Fruit fly (Drosophila melanogaster) whole organism, prepupa: ENCODE data around the gene gd.

Source experiments
- Blimp-1 ChIP-seq: fragments of 200-800 bp; sonication (Bioruptor generic); optimal IDR thresholded peaks from 3 replicates; lab custom pipeline; 2017; ENCODE audit warnings: missing biosample characterization, missing genetic modification characterization, mild to moderate bottlenecking, moderate library complexity, missing genetic modification reagents
- CG10631 ChIP-seq: fragments of 200-800 bp; sonication (Bioruptor generic); optimal IDR thresholded peaks from 2 replicates; lab custom pipeline; 2016; ENCODE audit warnings: missing biosample characterization, missing genetic modification characterization
- CG10669 ChIP-seq: fragments of 200-800 bp; sonication (Bioruptor generic); optimal IDR thresholded peaks from 3 replicates; lab custom pipeline; 2018; ENCODE audit warnings: missing biosample characterization, mild to moderate bottlenecking, missing genetic modification characterization, moderate library complexity
- CG11294 ChIP-seq: fragments of 200-800 bp; sonication (Bioruptor generic); IDR thresholded peaks from 2 replicates; pipeline ENCODE4 v1.3.6; 2022; ENCODE audit warnings: missing biosample characterization, missing genetic modification characterization
- CG15336 ChIP-seq: fragments of 200-800 bp; sonication (Bioruptor generic); IDR thresholded peaks from 2 replicates; pipeline ENCODE4 v1.3.6; 2022; ENCODE audit warnings: missing biosample characterization, missing genetic modification characterization
- CG1621 ChIP-seq: fragments of 200-800 bp; sonication (Bioruptor generic); optimal IDR thresholded peaks from 3 replicates; lab custom pipeline; 2018; ENCODE audit warnings: missing biosample characterization, mild to moderate bottlenecking, missing genetic modification characterization
- CG3032 ChIP-seq: fragments of 200-800 bp; optimal IDR thresholded peaks from 2 replicates; lab custom pipeline; 2019; ENCODE audit warnings: missing biosample characterization, mild to moderate bottlenecking, missing genetic modification characterization, moderate library complexity
- CG31627 ChIP-seq: fragments of 200-800 bp; sonication (Bioruptor generic); optimal IDR thresholded peaks from 3 replicates; lab custom pipeline; 2016; ENCODE audit warnings: missing biosample characterization, missing genetic modification characterization
- CG32006 ChIP-seq: fragments of 200-800 bp; sonication (Bioruptor generic); optimal IDR thresholded peaks from 3 replicates; lab custom pipeline; 2017; ENCODE audit warnings: missing biosample characterization, mild to moderate bottlenecking, missing genetic modification characterization
- CG4318 ChIP-seq: fragments of 200-800 bp; sonication (Bioruptor generic); optimal IDR thresholded peaks from 3 replicates; lab custom pipeline; 2017; ENCODE audit warnings: missing biosample characterization, mild to moderate bottlenecking, missing genetic modification characterization
- CG6163 ChIP-seq: fragments of 200-800 bp; sonication (Bioruptor generic); IDR thresholded peaks from 3 replicates; pipeline ENCODE4 v1.3.6; 2022; ENCODE audit warnings: missing biosample characterization, missing genetic modification characterization
- CG6276 ChIP-seq: fragments of 200-800 bp; sonication (Bioruptor generic); optimal IDR thresholded peaks from 2 replicates; lab custom pipeline; 2017; ENCODE audit warnings: missing biosample characterization, mild to moderate bottlenecking, missing genetic modification characterization
- CG6792 ChIP-seq: fragments of 200-800 bp; sonication (Bioruptor generic); optimal IDR thresholded peaks from 3 replicates; lab custom pipeline; 2016; ENCODE audit warnings: missing biosample characterization, missing genetic modification characterization
- CG8119 ChIP-seq: fragments of 200-800 bp; sonication (Bioruptor generic); IDR thresholded peaks from 3 replicates; pipeline ENCODE4 v1.3.6; 2022; ENCODE audit warnings: missing biosample characterization, missing genetic modification characterization
- CG8319 ChIP-seq: fragments of 200-800 bp; sonication (Bioruptor generic); optimal IDR thresholded peaks from 3 replicates; lab custom pipeline; 2016; ENCODE audit warnings: missing biosample characterization, missing genetic modification characterization
- CG8632 ChIP-seq: fragments of 200-800 bp; sonication (Bioruptor generic); optimal IDR thresholded peaks from 3 replicates; lab custom pipeline; 2016; ENCODE audit warnings: missing biosample characterization, missing genetic modification characterization
- Eip75B ChIP-seq: fragments of 200-800 bp; sonication (Bioruptor generic); optimal IDR thresholded peaks from 3 replicates; lab custom pipeline; 2016; ENCODE audit warnings: missing biosample characterization, missing genetic modification characterization
- Eip78C ChIP-seq: fragments of 200-800 bp; sonication (Bioruptor generic); peaks from one replicate; lab custom pipeline; 2016; ENCODE audit warnings: missing biosample characterization, missing genetic modification characterization
- Eip93F ChIP-seq: fragments of 200-800 bp; sonication (Bioruptor generic); optimal IDR thresholded peaks from 2 replicates; lab custom pipeline; 2016; ENCODE audit warnings: missing biosample characterization, mild to moderate bottlenecking, missing genetic modification characterization
- Ets96B ChIP-seq: fragments of 200-800 bp; optimal IDR thresholded peaks from 2 replicates; lab custom pipeline; 2019; ENCODE audit warnings: missing biosample characterization, mild to moderate bottlenecking, missing genetic modification characterization, moderate library complexity
- Gug ChIP-seq: fragments of 200-800 bp; sonication (Bioruptor generic); IDR thresholded peaks from 2 replicates; pipeline ENCODE4 v1.3.6; 2022; ENCODE audit warnings: missing biosample characterization, missing genetic modification characterization
- Hr38 ChIP-seq: sonication (Bioruptor generic); optimal IDR thresholded peaks from 2 replicates; lab custom pipeline; 2016; ENCODE audit warnings: missing biosample characterization, missing genetic modification characterization
- Lpt ChIP-seq: fragments of 200-800 bp; sonication (Bioruptor generic); optimal IDR thresholded peaks from 3 replicates; lab custom pipeline; 2016; ENCODE audit warnings: missing biosample characterization, missing genetic modification characterization
- OdsH ChIP-seq: fragments of 200-800 bp; sonication (Bioruptor generic); optimal IDR thresholded peaks from 3 replicates; lab custom pipeline; 2016; ENCODE audit warnings: missing biosample characterization, missing genetic modification characterization
- Sox102F ChIP-seq: fragments of 200-800 bp; sonication (Bioruptor generic); optimal IDR thresholded peaks from 2 replicates; lab custom pipeline; 2016; ENCODE audit warnings: missing biosample characterization, mild to moderate bottlenecking, missing genetic modification characterization
- achi ChIP-seq: fragments of 200-800 bp; sonication (Bioruptor generic); optimal IDR thresholded peaks from 3 replicates; lab custom pipeline; 2016; ENCODE audit warnings: missing biosample characterization, missing genetic modification characterization
- dac ChIP-seq: fragments of 200-800 bp; sonication (Bioruptor generic); optimal IDR thresholded peaks from 2 replicates; lab custom pipeline; 2017; ENCODE audit warnings: missing biosample characterization, mild to moderate bottlenecking, missing genetic modification characterization
- eg ChIP-seq: fragments of 200-800 bp; sonication (Bioruptor generic); IDR thresholded peaks from 3 replicates; pipeline ENCODE4 v1.3.6; 2022; ENCODE audit warnings: missing biosample characterization, missing genetic modification characterization
- lz ChIP-seq: fragments of 200-800 bp; sonication (Bioruptor generic); optimal IDR thresholded peaks from 3 replicates; lab custom pipeline; 2016; ENCODE audit warnings: missing biosample characterization, missing genetic modification characterization
- net ChIP-seq: fragments of 200-800 bp; sonication (Bioruptor generic); optimal IDR thresholded peaks from 3 replicates; lab custom pipeline; 2016; ENCODE audit warnings: missing biosample characterization, missing genetic modification characterization
- pdm3 ChIP-seq: fragments of 200-800 bp; sonication (Bioruptor generic); optimal IDR thresholded peaks from 3 replicates; lab custom pipeline; 2016; ENCODE audit warnings: missing biosample characterization, missing genetic modification characterization
- salr ChIP-seq, 2 experiments: fragments of 200-800 bp; sonication (Bioruptor generic); optimal IDR thresholded peaks; 3 replicates each; lab custom pipeline; 2016 to 2018; ENCODE audit warnings: missing biosample characterization in 2 of 2, missing genetic modification characterization in 2 of 2, mild to moderate bottlenecking in 1 of 2
- ss ChIP-seq, 2 experiments: fragments of 200-800 bp; sonication (Bioruptor generic); optimal IDR thresholded peaks; 2 replicates in 1 of 2; 3 replicates in 1 of 2; lab custom pipeline; 2017 to 2018; ENCODE audit warnings: mild to moderate bottlenecking in 2 of 2, missing biosample characterization in 2 of 2, missing genetic modification characterization in 2 of 2, moderate library complexity in 1 of 2
- svp ChIP-seq: fragments of 200-800 bp; sonication (Bioruptor generic); peaks from one replicate; lab custom pipeline; 2016; ENCODE audit warnings: missing biosample characterization, missing genetic modification characterization

The gd gene

DNA sequence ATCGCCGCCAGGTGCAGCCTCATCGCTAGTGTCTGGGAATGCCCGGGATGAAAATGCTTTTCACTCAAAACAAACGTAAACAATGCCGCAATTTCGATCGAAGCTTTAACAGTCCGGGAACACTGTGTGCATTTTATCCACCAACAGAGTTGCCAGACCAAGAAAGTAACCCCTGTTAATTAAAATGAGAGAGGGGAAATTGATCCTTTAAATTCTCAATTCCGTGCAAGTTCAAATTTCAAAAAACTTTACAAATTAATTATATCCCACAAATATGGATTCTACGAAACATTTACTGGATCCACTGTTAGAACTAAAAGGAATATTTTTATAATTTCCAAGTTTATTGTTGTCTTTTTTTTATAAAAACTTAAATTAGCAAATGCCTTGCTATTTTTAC lies at the start of gene gd:
TSS of gene gd (minus strand) at position 101 of the 400 bp plus-strand sequence.
- no peak for TF ChIP-seq CG10631 (GFP tag; lab: Kevin White, UChicago)
- no peak for TF ChIP-seq dac
- no peak for TF ChIP-seq CG4318
- TF ChIP-seq CG6792 = no peak
- TF ChIP-seq CG6276 (GFP tag; lab: Kevin White, UChicago) = no peak
- no peak for TF ChIP-seq CG8319 (GFP tag; lab: Kevin White, UChicago)
- TF ChIP-seq CG11294 (GFP tag; lab: Robert Waterston, UW) = no peak
- TF ChIP-seq CG10669 = no peak
- no peak for TF ChIP-seq net

DNA sequence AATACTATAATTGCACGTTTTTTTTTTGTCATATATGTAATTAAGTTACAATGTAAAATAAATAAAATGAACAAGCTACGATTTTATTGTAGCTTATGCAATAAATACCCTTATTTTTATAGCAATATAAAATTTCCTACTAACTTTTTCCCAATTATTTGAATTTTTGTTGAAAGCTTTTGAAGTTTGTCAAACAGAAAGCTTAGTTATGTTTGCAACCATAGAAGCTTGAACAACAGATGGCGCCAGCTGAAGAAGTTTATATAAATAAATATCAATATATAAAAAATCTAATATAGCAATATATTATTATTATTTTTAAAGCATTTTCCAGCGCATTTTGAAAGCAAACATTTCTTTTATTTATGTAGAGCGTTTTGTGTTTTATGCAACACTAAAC lies 47.6 kb upstream of the gd start:
- no peak for TF ChIP-seq CG8632 (GFP tag; lab: Kevin White, UChicago)
- TF ChIP-seq Sox102F (GFP tag; lab: Kevin White, UChicago) = no peak
- TF ChIP-seq salr (GFP tag; optimal IDR thresholded peaks at IDR 0.05; lab: Kevin White, UChicago) = no peak
- TF ChIP-seq CG1621 (tag; lab: Kevin White, UChicago) = no peak
- TF ChIP-seq CG31627 = no peak
- TF ChIP-seq CG10631 (GFP tag; lab: Kevin White, UChicago) = no peak

- TF ChIP-seq Eip78C (GFP tag; lab: Kevin White, UChicago) (no peak), svp (GFP tag; lab: Kevin White, UChicago) (peak; percentile 60), Gug (no peak)
- TF ChIP-seq, all 60 proteins: peak for 1
Measured at dm6 chrX:12034713-12035112, 47.1 kb upstream of the gd start.

DNA sequence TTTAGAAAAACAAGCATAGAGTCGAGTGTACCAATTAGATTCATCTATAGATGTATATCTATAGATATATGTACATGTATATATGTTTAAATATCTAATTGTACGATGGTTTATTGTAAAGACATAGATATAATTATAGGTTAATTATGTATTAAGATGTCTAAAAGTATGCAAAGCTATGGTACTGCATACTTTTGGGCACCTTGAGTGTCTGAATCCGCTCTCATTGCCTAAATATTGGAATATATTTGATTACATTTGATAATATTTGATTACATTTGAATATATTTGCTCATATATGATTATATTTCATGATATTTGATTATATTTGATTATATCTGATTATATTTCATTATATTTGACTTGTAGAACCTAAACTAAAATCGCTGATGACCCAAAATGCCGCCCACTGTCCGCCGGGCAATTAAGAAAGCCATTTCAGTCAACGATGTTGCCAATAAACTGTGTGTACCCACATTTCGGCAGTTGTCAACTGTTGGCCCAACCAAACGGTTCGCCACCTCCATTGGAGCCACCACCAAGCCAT lies 44.6 kb upstream of the gd start, which contains the start of gene Cyp318a1:
TSS of gene Cyp318a1 (plus strand) at position 497 of the 547 bp plus-strand sequence.
- no peak for TF ChIP-seq CG6792
- TF ChIP-seq pdm3 (GFP tag; lab: Kevin White, UChicago) = no peak
- TF ChIP-seq Lpt (GFP tag; lab: Kevin White, UChicago) = no peak
- TF ChIP-seq CG8632 (GFP tag; lab: Kevin White, UChicago) = no peak
- TF ChIP-seq CG6163 (GFP tag; lab: Robert Waterston, UW) = no peak
- no peak for TF ChIP-seq dac
- TF ChIP-seq Eip93F (GFP tag; lab: Kevin White, UChicago) = no peak
- TF ChIP-seq Eip75B = no peak
- no peak for TF ChIP-seq CG32006 (GFP tag; lab: Kevin White, UChicago)

- TF ChIP-seq OdsH (GFP tag; lab: Kevin White, UChicago) (no peak), CG31627 (no peak), CG15336 (peak; percentile 52; the same call in 1 of the 2 replicates), CG6792 (no peak), CG8119 (GFP tag; lab: Robert Waterston, UW) (peak; percentile 39; the same call in 1 of the 3 replicates), eg (GFP tag; lab: Robert Waterston, UW) (0 out of 3 replicates have a peak, but pooled peaks have one; percentile 7), achi (GFP tag; lab: Kevin White, UChicago) (no peak), Sox102F (GFP tag; lab: Kevin White, UChicago) (no peak), Eip78C (GFP tag; lab: Kevin White, UChicago) (peak; percentile 43), CG3032 (tag; lab: Kevin White, UChicago) (no peak)
Measured at dm6 chrX:12031400-12031799, 43.8 kb upstream of the gd start, which contains the start of gene Cyp311a1. TSS of gene Cyp311a1 (minus strand) at chrX:12031465.

- TF ChIP-seq CG6792 = no peak
- no peak for TF ChIP-seq CG8119 (GFP tag; lab: Robert Waterston, UW)
- TF ChIP-seq ss (GFP tag; optimal IDR thresholded peaks at IDR 0.05; lab: Kevin White, UChicago) = peak in 1 of 2 experiments; percentile 47
- TF ChIP-seq Blimp-1 (GFP tag; lab: Kevin White, UChicago) = no peak
- TF ChIP-seq CG6276 (GFP tag; lab: Kevin White, UChicago) = no peak
- TF ChIP-seq CG3032 (tag; lab: Kevin White, UChicago) = peak; percentile 25
- no peak for TF ChIP-seq pdm3 (GFP tag; lab: Kevin White, UChicago)
- TF ChIP-seq CG1621 (tag; lab: Kevin White, UChicago) = no peak
- TF ChIP-seq CG15336 = 0 out of 2 replicates have a peak, but pooled peaks have one; percentile 33
- TF ChIP-seq Gug = no peak
- TF ChIP-seq Eip78C (GFP tag; lab: Kevin White, UChicago) = peak; percentile 67
- 0 out of 3 replicates have a peak, but pooled peaks have one; percentile 36 for TF ChIP-seq eg (GFP tag; lab: Robert Waterston, UW)
- TF ChIP-seq lz (GFP tag; lab: Kevin White, UChicago) = no peak
- no peak for TF ChIP-seq Hr38 (GFP tag; lab: Kevin White, UChicago)
- no peak for TF ChIP-seq CG11294 (GFP tag; lab: Robert Waterston, UW)
- peak; percentile 97 for TF ChIP-seq achi (GFP tag; lab: Kevin White, UChicago)
- no peak for TF ChIP-seq Ets96B (tag; lab: Kevin White, UChicago)
Measured at dm6 chrX:12028825-12029514, 41.4 kb upstream of the gd start, which contains the start of gene Usp7. TSS of gene Usp7 (minus strand) at chrX:12029032.
